Fruit fly (Drosophila melanogaster): ENCODE data around the gene fkh.
A peak's percentile ranks its signal among the peaks of the same experiment; 100 is the strongest.

fkh gene

DNA sequence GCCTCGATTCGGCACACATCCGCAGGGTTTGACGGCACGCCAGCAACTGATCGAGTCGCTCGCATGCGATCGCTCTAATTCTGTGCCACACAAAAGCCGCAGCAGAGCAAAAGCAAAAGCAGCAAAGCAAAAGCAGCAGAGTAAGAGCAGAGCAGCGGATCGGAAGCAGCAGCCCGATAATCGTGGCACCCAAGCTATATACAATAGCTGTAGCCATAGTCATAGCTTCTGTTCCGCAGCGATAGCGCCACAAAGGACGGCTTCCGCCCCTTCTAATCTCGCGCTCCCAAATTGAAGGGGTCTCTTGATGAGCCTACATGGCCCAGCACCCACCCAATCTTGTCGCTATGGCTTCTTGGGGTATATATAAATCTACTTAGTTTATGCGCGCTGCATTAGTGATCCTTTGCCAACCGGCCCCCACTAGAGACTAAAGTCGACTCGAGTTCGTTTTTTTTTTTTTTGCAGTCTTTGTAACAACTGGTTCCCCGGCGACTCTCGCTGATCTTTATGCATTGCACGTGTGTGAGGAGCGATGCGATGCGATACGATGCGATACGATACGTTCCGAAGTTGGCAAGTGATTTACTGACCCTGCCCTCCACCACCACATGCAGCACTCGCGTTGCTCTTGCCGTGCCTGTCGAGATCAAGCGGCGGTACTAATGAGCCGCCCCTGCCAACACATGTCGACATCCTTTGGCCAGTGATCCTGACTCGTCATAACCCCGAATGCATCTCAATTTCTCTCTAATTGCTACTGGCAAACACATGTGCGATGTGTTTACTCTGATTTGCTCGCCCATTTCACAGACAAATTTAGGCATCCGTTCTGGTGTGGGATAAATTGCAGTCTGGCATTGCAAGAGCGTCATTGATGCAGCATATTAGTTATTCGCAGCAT is 44.5 kb downstream of the fkh start, which contains the start of gene Ppn:
Gene Ppn, minus strand, starts transcription at position 51 of the 904 bp plus-strand sequence.
- TF ChIP-seq h (GFP tag; optimal IDR thresholded peaks at IDR 0.05) = no peak
- no peak for TF ChIP-seq CG32264 (GFP tag; optimal IDR thresholded peaks at IDR 0.05)

DNA sequence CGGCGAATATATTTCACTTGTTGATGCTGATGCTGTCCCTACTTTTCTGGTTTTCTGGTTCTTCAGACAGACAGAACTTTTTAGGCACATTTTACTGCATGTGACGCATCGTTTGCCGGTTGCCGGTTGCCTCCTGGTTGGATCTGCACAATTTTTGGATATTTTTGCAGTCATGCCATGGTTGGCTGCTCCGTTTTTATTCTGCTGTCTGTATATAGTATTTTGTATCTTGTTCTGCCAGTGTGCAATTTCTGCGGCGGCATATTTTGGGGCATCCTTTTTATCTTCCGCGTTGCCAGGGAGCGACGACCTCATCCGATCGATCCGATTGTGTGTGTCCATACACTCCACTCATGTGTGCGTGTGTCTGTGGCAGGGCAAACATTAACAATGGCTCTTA is 48.3 kb downstream of the fkh start:
- TF ChIP-seq brk (GFP tag; optimal IDR thresholded peaks at IDR 0.05) (peak; percentile 42), pan (optimal IDR thresholded peaks at IDR 0.05) (no peak), N (GFP tag; optimal IDR thresholded peaks at IDR 0.05) (no peak), Rel (GFP tag; optimal IDR thresholded peaks at IDR 0.05) (peak; percentile 8), Rel (tag; optimal IDR thresholded peaks at IDR 0.05) (no peak), foxo (GFP tag; optimal IDR thresholded peaks at IDR 0.05) (peak in 1 of 2 experiments; percentile 48), CrebA (GFP tag; optimal IDR thresholded peaks at IDR 0.05; ENCODE audit: borderline replicate concordance) (peak; percentile 15), br (GFP tag; optimal IDR thresholded peaks at IDR 0.05) (peak; percentile 23), lola (GFP tag; optimal IDR thresholded peaks at IDR 0.05) (no peak), ey (GFP tag; optimal IDR thresholded peaks at IDR 0.05) (peak; percentile 22), CG9705 (GFP tag; optimal IDR thresholded peaks at IDR 0.05) (no peak), Myc (optimal IDR thresholded peaks at IDR 0.05) (no peak), OdsH (GFP tag; optimal IDR thresholded peaks at IDR 0.05) (peak; percentile 8), Mio (GFP tag; optimal IDR thresholded peaks at IDR 0.05) (no peak), tai (GFP tag; optimal IDR thresholded peaks at IDR 0.05) (no peak), HLH106 (tag; optimal IDR thresholded peaks at IDR 0.05) (peak; percentile 40), h (GFP tag; optimal IDR thresholded peaks at IDR 0.05) (peak; percentile 10), rgr (GFP tag; optimal IDR thresholded peaks at IDR 0.05) (peak; percentile 17), dl (GFP tag; optimal IDR thresholded peaks at IDR 0.05; ENCODE audit: insufficient read depth in 1 of 2, partially characterized antibody in 2 of 2) (no peak), psq (GFP tag; optimal IDR thresholded peaks at IDR 0.05) (peak; percentile 48), fru (GFP tag; optimal IDR thresholded peaks at IDR 0.05) (peak; percentile 54), Jra (GFP tag; optimal IDR thresholded peaks at IDR 0.05) (peak; percentile 61), woc (GFP tag; optimal IDR thresholded peaks at IDR 0.05) (peak; percentile 68)
